Fruit fly (Drosophila melanogaster) whole organism, embryonic: Measurements from ENCODE around the gene CG9286.

Experiments used
- Asciz ChIP-seq: fragments of 200-800 bp; sonication (Bioruptor generic); optimal IDR thresholded peaks from 2 replicates; lab custom pipeline; 2017; ENCODE audit warnings: missing biosample characterization, mild to moderate bottlenecking, missing genetic modification characterization, missing genetic modification reagents
- Bdp1 ChIP-seq: fragments of 200-800 bp; sonication (Bioruptor generic); optimal IDR thresholded peaks from 3 replicates; lab custom pipeline; 2016; ENCODE audit warnings: missing biosample characterization, missing genetic modification characterization
- CG10267 ChIP-seq: fragments of 200-800 bp; sonication (Bioruptor generic); optimal IDR thresholded peaks from 2 replicates; lab custom pipeline; 2018; ENCODE audit warnings: missing biosample characterization, mild to moderate bottlenecking, missing genetic modification characterization, moderate library complexity
- CG17829 ChIP-seq: fragments of 200-800 bp; optimal IDR thresholded peaks from 2 replicates; lab custom pipeline; 2019; ENCODE audit warnings: missing biosample characterization, mild to moderate bottlenecking, missing genetic modification characterization, moderate library complexity
- CG1792 ChIP-seq: fragments of 200-800 bp; sonication (Bioruptor generic); optimal IDR thresholded peaks from 2 replicates; lab custom pipeline; 2016; ENCODE audit warnings: missing biosample characterization, missing genetic modification characterization
- CG2199 ChIP-seq: fragments of 200-800 bp; sonication (Bioruptor generic); IDR thresholded peaks from 3 replicates; pipeline ENCODE4 v1.3.6; 2022; ENCODE audit warnings: missing biosample characterization, missing genetic modification characterization
- CG2678 ChIP-seq: fragments of 200-800 bp; sonication (Bioruptor generic); optimal IDR thresholded peaks from 3 replicates; lab custom pipeline; 2019; ENCODE audit warnings: missing biosample characterization, mild to moderate bottlenecking, missing genetic modification characterization, moderate library complexity
- CG30403 ChIP-seq: fragments of 200-800 bp; sonication (Bioruptor generic); optimal IDR thresholded peaks from 3 replicates; lab custom pipeline; 2016; ENCODE audit warnings: missing biosample characterization, missing genetic modification characterization
- CG31365 ChIP-seq: fragments of 200-800 bp; sonication (Bioruptor generic); optimal IDR thresholded peaks from 2 replicates; lab custom pipeline; 2018; ENCODE audit warnings: missing biosample characterization, mild to moderate bottlenecking, missing genetic modification characterization
- CG5245 ChIP-seq: fragments of 200-800 bp; sonication (Bioruptor generic); optimal IDR thresholded peaks from 3 replicates; lab custom pipeline; 2016; ENCODE audit warnings: missing biosample characterization, missing genetic modification characterization
- CG7271 ChIP-seq: fragments of 200-800 bp; sonication (Bioruptor generic); optimal IDR thresholded peaks from 2 replicates; lab custom pipeline; 2018; ENCODE audit warnings: missing biosample characterization, mild to moderate bottlenecking, missing genetic modification characterization, moderate library complexity
- Dll ChIP-seq: fragments of 200-800 bp; sonication (Bioruptor generic); IDR thresholded peaks from 4 replicates; pipeline ENCODE4 v1.3.6; 2022; ENCODE audit warnings: missing biosample characterization, missing genetic modification characterization; ENCODE audit not compliant: partially characterized antibody
- ERR ChIP-seq: fragments of 200-800 bp; sonication (Bioruptor generic); optimal IDR thresholded peaks from 2 replicates; lab custom pipeline; 2016; ENCODE audit warnings: missing biosample characterization, missing genetic modification characterization
- H2.0 ChIP-seq: fragments of 200-800 bp; sonication (Bioruptor generic); IDR thresholded peaks from 2 replicates; pipeline ENCODE4 v1.3.6; 2022; ENCODE audit warnings: missing biosample characterization, missing genetic modification characterization
- Hsf ChIP-seq: fragments of 200-800 bp; sonication (Bioruptor generic); optimal IDR thresholded peaks from 3 replicates; lab custom pipeline; 2016; ENCODE audit warnings: missing biosample characterization, missing genetic modification characterization
- Lhr ChIP-seq: fragments of 200-800 bp; sonication (Bioruptor generic); optimal IDR thresholded peaks from 3 replicates; lab custom pipeline; 2017; ENCODE audit warnings: mild to moderate bottlenecking, missing biosample characterization, missing genetic modification reagents, missing genetic modification characterization
- NFAT ChIP-seq: fragments of 200-800 bp; sonication (Bioruptor generic); IDR thresholded peaks from 2 replicates; pipeline ENCODE4 v1.3.6; 2022; ENCODE audit warnings: missing biosample characterization, missing genetic modification characterization
- NfI ChIP-seq: fragments of 200-800 bp; sonication (Bioruptor generic); optimal IDR thresholded peaks from 3 replicates; lab custom pipeline; 2018; ENCODE audit warnings: missing biosample characterization, mild to moderate bottlenecking, missing genetic modification characterization, moderate library complexity
- Rx ChIP-seq: fragments of 200-800 bp; sonication (Bioruptor generic); IDR thresholded peaks from 2 replicates; pipeline ENCODE4 v1.3.6; 2022; ENCODE audit warnings: missing biosample characterization, missing genetic modification characterization
- ap ChIP-seq: fragments of 200-800 bp; sonication (Bioruptor generic); IDR thresholded peaks from 2 replicates; pipeline ENCODE4 v1.3.6; 2022; ENCODE audit warnings: missing biosample characterization, missing genetic modification characterization
- ci ChIP-seq: fragments of 200-800 bp; sonication (Bioruptor generic); IDR thresholded peaks from 3 replicates; pipeline ENCODE4 v1.3.6; 2022; ENCODE audit warnings: missing biosample characterization, missing genetic modification characterization
- dpn ChIP-seq, 2 experiments: fragments of 200-800 bp; sonication (Bioruptor generic); optimal IDR thresholded peaks; 3 replicates each; lab custom pipeline; 2016; ENCODE audit warnings: missing biosample characterization in 2 of 2, missing genetic modification characterization in 2 of 2
- gfzf ChIP-seq: fragments of 200-800 bp; sonication (Bioruptor generic); optimal IDR thresholded peaks from 2 replicates; lab custom pipeline; 2016; ENCODE audit warnings: missing biosample characterization, mild to moderate bottlenecking, missing genetic modification characterization, moderate library complexity
- grn ChIP-seq: fragments of 200-800 bp; sonication (Bioruptor generic); optimal IDR thresholded peaks from 3 replicates; lab custom pipeline; 2017; ENCODE audit warnings: missing biosample characterization, missing genetic modification characterization
- gt ChIP-seq: fragments of 200-800 bp; sonication (Bioruptor generic); IDR thresholded peaks from 2 replicates; pipeline ENCODE4 v1.3.6; 2022; ENCODE audit warnings: missing biosample characterization, missing genetic modification characterization
- insv ChIP-seq, 2 experiments: fragments of 200-800 bp; sonication (Bioruptor generic); optimal IDR thresholded peaks; 3 replicates each; lab custom pipeline; 2016 to 2018; ENCODE audit warnings: missing biosample characterization in 2 of 2, missing genetic modification characterization in 2 of 2
- inv ChIP-seq: fragments of 200-800 bp; sonication (Bioruptor generic); IDR thresholded peaks from 2 replicates; pipeline ENCODE4 v1.3.6; 2022; ENCODE audit warnings: missing biosample characterization, missing genetic modification characterization; ENCODE audit not compliant: partially characterized antibody
- jigr1 ChIP-seq: fragments of 200-800 bp; sonication (Bioruptor generic); IDR thresholded peaks from 3 replicates; pipeline ENCODE4 v1.3.6; 2022; ENCODE audit warnings: missing biosample characterization, missing genetic modification characterization
- jumu ChIP-seq: fragments of 200-800 bp; sonication (Bioruptor generic); optimal IDR thresholded peaks from 3 replicates; lab custom pipeline; 2016; ENCODE audit warnings: missing biosample characterization, missing genetic modification characterization
- lbe ChIP-seq: fragments of 200-800 bp; sonication (Bioruptor generic); optimal IDR thresholded peaks from 2 replicates; lab custom pipeline; 2016; ENCODE audit warnings: missing biosample characterization, mild to moderate bottlenecking, missing genetic modification characterization
- nmo ChIP-seq: fragments of 200-800 bp; sonication (Bioruptor generic); optimal IDR thresholded peaks from 2 replicates; lab custom pipeline; 2018; ENCODE audit warnings: missing biosample characterization, mild to moderate bottlenecking, missing genetic modification characterization, moderate library complexity
- nom ChIP-seq: fragments of 200-800 bp; sonication (Bioruptor generic); optimal IDR thresholded peaks from 2 replicates; lab custom pipeline; 2017; ENCODE audit warnings: missing biosample characterization, missing genetic modification characterization, mild to moderate bottlenecking, moderate library complexity, missing genetic modification reagents
- oc ChIP-seq: fragments of 200-800 bp; sonication (Bioruptor generic); optimal IDR thresholded peaks from 2 replicates; lab custom pipeline; 2018; ENCODE audit warnings: missing biosample characterization, mild to moderate bottlenecking, missing genetic modification characterization, moderate library complexity
- pan ChIP-seq, 4 experiments: fragments of >200 bp in 3 of 4; fragments of 200-800 bp in 1 of 4; sonication (Bioruptor generic) in 1 of 4; optimal IDR thresholded peaks in 3 of 4; IDR thresholded peaks in 1 of 4; 2 replicates each; pipeline versions ENCODE4 v1.3.6 to Lab custom; 2017 to 2022; ENCODE audit warnings: missing biosample characterization in 2 of 4, missing genetic modification characterization in 2 of 4, mixed read lengths in 1 of 4
- ranshi ChIP-seq: fragments of 200-800 bp; sonication (Bioruptor generic); IDR thresholded peaks from 2 replicates; pipeline ENCODE4 v1.3.6; 2022; ENCODE audit warnings: missing biosample characterization, missing genetic modification characterization
- slbo ChIP-seq: fragments of 200-800 bp; sonication (Bioruptor generic); IDR thresholded peaks from 2 replicates; pipeline ENCODE4 v1.3.6; 2022; ENCODE audit warnings: missing biosample characterization, missing genetic modification characterization
- so ChIP-seq: fragments of 200-800 bp; sonication (Bioruptor generic); IDR thresholded peaks from 3 replicates; pipeline ENCODE4 v1.3.6; 2022; ENCODE audit warnings: missing biosample characterization, missing genetic modification characterization
- sug ChIP-seq: fragments of 200-800 bp; optimal IDR thresholded peaks from 2 replicates; lab custom pipeline; 2019; ENCODE audit warnings: missing biosample characterization, mild to moderate bottlenecking, missing genetic modification characterization, moderate library complexity
- tap ChIP-seq: fragments of 200-800 bp; optimal IDR thresholded peaks from 3 replicates; lab custom pipeline; 2019; ENCODE audit warnings: missing biosample characterization, mild to moderate bottlenecking, missing genetic modification characterization, moderate library complexity
- tin ChIP-seq: fragments of 200-800 bp; sonication (Bioruptor generic); optimal IDR thresholded peaks from 3 replicates; lab custom pipeline; 2016; ENCODE audit warnings: missing biosample characterization, missing genetic modification characterization
- trem ChIP-seq: fragments of 200-800 bp; optimal IDR thresholded peaks from 3 replicates; lab custom pipeline; 2019; ENCODE audit warnings: missing biosample characterization, mild to moderate bottlenecking, missing genetic modification characterization, moderate library complexity
- ttk ChIP-seq: fragments of 200-800 bp; sonication (Bioruptor generic); IDR thresholded peaks from 2 replicates; pipeline ENCODE4 v2.1.2; 2022; ENCODE audit warnings: missing biosample characterization, missing genetic modification characterization
- usp ChIP-seq: fragments of >200 bp; optimal IDR thresholded peaks from 2 replicates; lab custom pipeline; 2017; ENCODE audit warnings: missing biosample characterization, missing genetic modification characterization
- zfh2 ChIP-seq: fragments of 200-800 bp; sonication (Bioruptor generic); optimal IDR thresholded peaks from 2 replicates; lab custom pipeline; 2016; ENCODE audit warnings: missing biosample characterization, missing genetic modification characterization

The CG9286 gene

dm6 chr3R:13789617-13790277, 9.0 kb downstream of the CG9286 start (continued):
- TF ChIP-seq CG7271 (tag; lab: Kevin White, UChicago) (no peak), Dll (GFP tag; lab: Robert Waterston, UW) (no peak), gfzf (GFP tag; lab: Kevin White, UChicago) (no peak)
- TF ChIP-seq, all 482 proteins: peak for 12

DNA sequence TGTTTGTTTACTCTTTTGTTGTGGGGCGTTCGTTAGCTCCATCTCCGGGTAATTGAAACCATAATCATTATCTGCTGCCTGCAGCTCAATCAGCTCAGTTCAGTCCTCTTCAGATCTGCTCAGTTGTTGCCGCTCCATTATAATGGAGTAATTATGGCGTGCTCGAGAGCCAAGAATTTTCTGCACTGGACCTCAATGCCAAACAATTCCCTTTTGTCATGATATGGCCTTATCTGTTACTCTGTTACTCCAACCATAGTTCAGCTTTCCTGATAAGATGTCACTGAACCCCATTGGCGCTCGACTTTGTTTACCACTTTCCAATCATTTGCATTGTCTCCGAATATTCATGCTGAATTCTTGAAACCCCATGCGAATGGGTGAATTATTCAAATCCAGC, 10.1 kb downstream of the CG9286 start:
- TF ChIP-seq ERR (GFP tag; lab: Kevin White, UChicago) (no peak), tin (no peak), Bdp1 (GFP tag; lab: Kevin White, UChicago) (no peak), ttk (GFP tag; lab: Robert Waterston, UW) (no peak), sug (no peak), CG5245 (GFP tag; lab: Kevin White, UChicago) (no peak), inv (no peak), H2.0 (GFP tag; lab: Robert Waterston, UW) (no peak)

DNA sequence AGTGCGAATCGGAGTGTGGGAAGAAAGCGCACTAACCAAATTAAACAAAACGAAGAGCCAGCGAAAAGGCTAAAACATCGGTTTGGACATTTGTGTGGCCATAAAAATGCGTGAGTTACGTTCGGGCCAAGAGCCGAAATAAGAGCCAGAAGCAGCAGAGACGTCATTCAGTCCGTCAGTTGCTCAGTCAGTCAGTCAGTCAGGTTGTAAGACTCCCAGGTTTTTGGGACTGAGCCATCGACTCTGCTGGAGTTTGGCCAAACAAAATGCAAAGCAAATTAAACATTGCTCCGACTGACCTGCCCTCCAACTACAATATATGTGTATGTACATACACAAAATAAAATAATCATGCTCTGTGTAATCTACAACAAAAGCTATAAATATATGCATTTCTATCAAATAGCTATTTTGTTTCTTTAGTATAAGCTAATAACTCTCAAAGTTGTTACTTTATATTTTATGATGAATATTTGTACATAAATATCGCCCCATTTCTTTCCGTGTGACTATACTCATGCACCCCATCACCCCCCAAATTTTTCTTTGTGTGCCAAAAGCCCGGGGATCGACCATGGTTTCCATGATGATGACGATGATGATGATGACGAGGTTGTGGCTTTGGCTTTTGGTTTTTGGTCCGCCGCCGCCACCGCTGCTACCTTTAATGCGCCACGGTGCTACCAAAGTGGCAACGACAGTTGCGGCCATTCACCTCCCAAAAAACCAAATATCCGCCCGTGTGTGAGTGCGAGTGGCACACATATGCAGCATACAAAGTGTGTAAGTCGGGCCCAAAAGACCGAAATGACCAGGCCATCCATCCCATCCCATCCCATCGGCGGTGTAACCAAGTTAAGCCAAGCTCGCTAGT, 12.6 kb downstream of the CG9286 start:
- peak; percentile 10 for TF ChIP-seq Asciz (GFP tag; lab: Kevin White, UChicago)
- TF ChIP-seq jumu (GFP tag; lab: Kevin White, UChicago), result peak; percentile 15
- no peak for TF ChIP-seq Lhr (GFP tag; lab: Kevin White, UChicago)
- peak; percentile 37 for TF ChIP-seq tap (tag; lab: Kevin White, UChicago)
- TF ChIP-seq ranshi, result peak; percentile 50; the same call in 1 of the 2 replicates
- TF ChIP-seq CG31365 (tag; lab: Kevin White, UChicago), result no peak
- TF ChIP-seq Dll (GFP tag; lab: Robert Waterston, UW), result no peak
- TF ChIP-seq Hsf (GFP tag; lab: Kevin White, UChicago), result peak; percentile 23
- TF ChIP-seq zfh2 (GFP tag; lab: Kevin White, UChicago), result no peak
- no peak for TF ChIP-seq insv (GFP tag; optimal IDR thresholded peaks at IDR 0.05; lab: Kevin White, UChicago)
- peak in 1 of 2 experiments; percentile 8 for TF ChIP-seq dpn (GFP tag; optimal IDR thresholded peaks at IDR 0.05; lab: Kevin White, UChicago)
- no peak for TF ChIP-seq CG1792 (GFP tag; lab: Kevin White, UChicago)
- no peak for TF ChIP-seq CG10267 (tag; lab: Kevin White, UChicago)
- peak; percentile 2 for TF ChIP-seq NfI (GFP tag; lab: Kevin White, UChicago)
- TF ChIP-seq ap (GFP tag; lab: Robert Waterston, UW), result peak; percentile 29; the same call in 1 of the 2 replicates
- peak; percentile 57 for TF ChIP-seq CG2678 (tag; lab: Kevin White, UChicago)
- TF ChIP-seq so (GFP tag; lab: Robert Waterston, UW), result no peak
- peak; percentile 21 for TF ChIP-seq CG17829
- TF ChIP-seq Rx (GFP tag; lab: Robert Waterston, UW), result no peak
- no peak for TF ChIP-seq pan (optimal IDR thresholded peaks at IDR 0.05; lab: Kevin White, UChicago)
- no peak for TF ChIP-seq pan (GFP tag; optimal IDR thresholded peaks at IDR 0.05 in 1 of 2, IDR thresholded peaks at IDR 0.05 in 1 of 2)
- TF ChIP-seq CG30403 (GFP tag; lab: Kevin White, UChicago), result peak; percentile 12
- no peak for TF ChIP-seq lbe (GFP tag; lab: Kevin White, UChicago)
- TF ChIP-seq CG2199 (GFP tag; lab: Robert Waterston, UW), result no peak
- TF ChIP-seq NFAT, result no peak
- peak; percentile 35 for TF ChIP-seq oc
- no peak for TF ChIP-seq slbo (GFP tag; lab: Robert Waterston, UW)
- TF ChIP-seq nmo (GFP tag; lab: Kevin White, UChicago), result peak; percentile 70
- no peak for TF ChIP-seq gt (GFP tag; lab: Robert Waterston, UW)
- TF ChIP-seq grn (GFP tag; lab: Kevin White, UChicago), result no peak
- no peak for TF ChIP-seq usp
- TF ChIP-seq ERR (GFP tag; lab: Kevin White, UChicago), result no peak
- no peak for TF ChIP-seq nom (GFP tag; lab: Kevin White, UChicago)
- TF ChIP-seq jigr1 (GFP tag; lab: Robert Waterston, UW), result no peak
- TF ChIP-seq trem (tag; lab: Kevin White, UChicago), result peak; percentile 11
- no peak for TF ChIP-seq ci
